Fruit fly (Drosophila melanogaster): Measurements from ENCODE around the gene Argk1.

- TF ChIP-seq Myc (optimal IDR thresholded peaks at IDR 0.05) (no peak), h (optimal IDR thresholded peaks at IDR 0.05) (no peak), ttk (optimal IDR thresholded peaks at IDR 0.05) (no peak), psq (optimal IDR thresholded peaks at IDR 0.05) (no peak), insv (optimal IDR thresholded peaks at IDR 0.05) (no peak)
Observed at dm6 chr3L:9032871-9033270, 33.0 kb downstream of the Argk1 start.

Measured in Kc167 (cell line).